ENCODE assay signal across 5 fruit fly cellular contexts in the genomic region with DNA sequence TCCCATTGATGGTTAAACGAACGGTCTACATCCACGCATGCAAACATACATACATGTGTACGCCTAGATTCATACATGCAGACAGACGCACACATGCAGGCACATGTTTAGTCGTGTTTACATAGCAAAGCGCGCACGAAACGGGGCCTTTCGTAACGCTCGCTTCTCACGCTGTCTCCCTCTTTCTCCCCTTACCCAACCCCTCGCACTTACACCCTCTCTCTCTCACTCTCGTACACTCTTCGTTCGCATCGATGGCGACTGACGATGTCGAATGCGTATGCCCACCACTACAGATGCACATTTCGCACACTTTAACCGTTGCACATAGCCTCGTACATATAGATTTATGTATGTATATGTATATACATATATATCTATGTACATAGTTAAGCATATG.
A peak's percentile ranks its signal among the peaks of the same experiment; 100 is the strongest.
TF ChIP-seq lines count a peak whose summit lies in the region.

No protein-coding gene starts in this region.

- TF ChIP-seq CTCF in whole organism, embryonic (GFP tag; optimal IDR thresholded peaks at IDR 0.05; lab: Kevin White, UChicago), result no peak

TF ChIP-seq in whole organism, adult, 20 proteins besides CTCF, POLR2A, EP300 and RAD21:
- peak; percentile 79 for TF ChIP-seq pad (GFP tag; optimal IDR thresholded peaks at IDR 0.05; lab: Kevin White, UChicago)
- TF ChIP-seq tj (GFP tag; optimal IDR thresholded peaks at IDR 0.05; lab: Kevin White, UChicago), result peak; percentile 41
- TF ChIP-seq cic (GFP tag; optimal IDR thresholded peaks at IDR 0.05; lab: Kevin White, UChicago), result peak; percentile 27
- no peak for TF ChIP-seq CG7101 (tag; optimal IDR thresholded peaks at IDR 0.05; lab: Kevin White, UChicago)
- TF ChIP-seq CG14711 (tag; optimal IDR thresholded peaks at IDR 0.05; lab: Kevin White, UChicago), result no peak
- peak; percentile 48 for TF ChIP-seq ovo (GFP tag; optimal IDR thresholded peaks at IDR 0.05; lab: Kevin White, UChicago)
- peak; percentile 53 for TF ChIP-seq Mnt (GFP tag; optimal IDR thresholded peaks at IDR 0.05; lab: Kevin White, UChicago)
- TF ChIP-seq CG5204 (GFP tag; optimal IDR thresholded peaks at IDR 0.05; lab: Kevin White, UChicago), result no peak

TF ChIP-seq in whole organism, embryonic, 481 proteins besides CTCF, POLR2A, EP300 and RAD21 (continues in another document):
- no peak for TF ChIP-seq ewg (GFP tag; optimal IDR thresholded peaks at IDR 0.05; lab: Kevin White, UChicago)
- TF ChIP-seq Vsx1 (GFP tag; optimal IDR thresholded peaks at IDR 0.05; lab: Kevin White, UChicago), result no peak
- peak; percentile 88 for TF ChIP-seq cg (GFP tag; optimal IDR thresholded peaks at IDR 0.05; lab: Kevin White, UChicago)
- TF ChIP-seq BtbVII (GFP tag; optimal IDR thresholded peaks at IDR 0.05; lab: Kevin White, UChicago), result no peak
- no peak for TF ChIP-seq wek (GFP tag; optimal IDR thresholded peaks at IDR 0.05; lab: Kevin White, UChicago)
- TF ChIP-seq Abd-B (GFP tag; optimal IDR thresholded peaks at IDR 0.05; lab: Kevin White, UChicago), result no peak
- no peak for TF ChIP-seq Kr (GFP tag; optimal IDR thresholded peaks at IDR 0.05; lab: Kevin White, UChicago)
- TF ChIP-seq Adf1 (GFP tag; IDR thresholded peaks at IDR 0.05; lab: Robert Waterston, UW), result peak; percentile 73
- TF ChIP-seq CG1602 (GFP tag; optimal IDR thresholded peaks at IDR 0.05; lab: Kevin White, UChicago), result no peak
- peak; percentile 100 for TF ChIP-seq CG1233 (GFP tag; optimal IDR thresholded peaks at IDR 0.05; lab: Kevin White, UChicago)
- TF ChIP-seq bigmax (GFP tag; optimal IDR thresholded peaks at IDR 0.05; lab: Kevin White, UChicago), result no peak
- TF ChIP-seq CG16863 (GFP tag; optimal IDR thresholded peaks at IDR 0.05; lab: Kevin White, UChicago), result no peak
- TF ChIP-seq Antp (GFP tag; optimal IDR thresholded peaks at IDR 0.05; lab: Kevin White, UChicago), result no peak
- TF ChIP-seq CG8478 (optimal IDR thresholded peaks at IDR 0.05; lab: Kevin White, UChicago), result peak; percentile 89
- peak; percentile 86 for TF ChIP-seq kni (GFP tag; optimal IDR thresholded peaks at IDR 0.05; lab: Kevin White, UChicago)
- peak; percentile 64 for TF ChIP-seq CG12769 (tag; optimal IDR thresholded peaks at IDR 0.05; lab: Kevin White, UChicago)
- peak; percentile 20 for TF ChIP-seq CG34376 (GFP tag; optimal IDR thresholded peaks at IDR 0.05; lab: Kevin White, UChicago)
- TF ChIP-seq bsh (GFP tag; optimal IDR thresholded peaks at IDR 0.05; lab: Kevin White, UChicago), result no peak
- no peak for TF ChIP-seq ftz-f1 (GFP tag; optimal IDR thresholded peaks at IDR 0.05; lab: Kevin White, UChicago)
- no peak for TF ChIP-seq CG13624 (GFP tag; optimal IDR thresholded peaks at IDR 0.05; lab: Kevin White, UChicago)

TF ChIP-seq in whole organism, prepupa, 60 proteins besides CTCF, POLR2A, EP300 and RAD21:
- TF ChIP-seq CG6808 (GFP tag; optimal IDR thresholded peaks at IDR 0.05; lab: Kevin White, UChicago), result peak; percentile 16
- peak; percentile 24 for TF ChIP-seq svp (GFP tag; lab: Kevin White, UChicago)
- peak; percentile 19 for TF ChIP-seq Eip78C (GFP tag; lab: Kevin White, UChicago)
- TF ChIP-seq fkh (GFP tag; optimal IDR thresholded peaks at IDR 0.05; lab: Kevin White, UChicago), result peak; percentile 87
- TF ChIP-seq CG9139 (GFP tag; optimal IDR thresholded peaks at IDR 0.05; lab: Kevin White, UChicago), result no peak
- TF ChIP-seq Hr4 (GFP tag; optimal IDR thresholded peaks at IDR 0.05; lab: Kevin White, UChicago), result no peak
- TF ChIP-seq CG8119 (GFP tag; IDR thresholded peaks at IDR 0.05; lab: Robert Waterston, UW), result no peak
- TF ChIP-seq Sox14 (GFP tag; optimal IDR thresholded peaks at IDR 0.05; lab: Kevin White, UChicago), result no peak
- peak; percentile 9 for TF ChIP-seq dsx (GFP tag; optimal IDR thresholded peaks at IDR 0.05; lab: Kevin White, UChicago; ENCODE audit: poor library complexity, severe bottlenecking)
- TF ChIP-seq eg (GFP tag; IDR thresholded peaks at IDR 0.05; lab: Robert Waterston, UW), result peak; percentile 54; the same call in 2 of the 3 replicates
- peak; percentile 48 for TF ChIP-seq CG1621 (tag; optimal IDR thresholded peaks at IDR 0.05; lab: Kevin White, UChicago)
- TF ChIP-seq Eip93F (GFP tag; optimal IDR thresholded peaks at IDR 0.05; lab: Kevin White, UChicago), result no peak
- TF ChIP-seq CG8319 (GFP tag; optimal IDR thresholded peaks at IDR 0.05; lab: Kevin White, UChicago), result no peak
- peak; percentile 65; the same call in 1 of the 3 replicates for TF ChIP-seq CG6163 (GFP tag; IDR thresholded peaks at IDR 0.05; lab: Robert Waterston, UW)
- TF ChIP-seq ss (GFP tag; optimal IDR thresholded peaks at IDR 0.05; lab: Kevin White, UChicago), result peak; percentile 62 to 71
- TF ChIP-seq CG6276 (GFP tag; optimal IDR thresholded peaks at IDR 0.05; lab: Kevin White, UChicago), result peak; percentile 0
- TF ChIP-seq CG15336 (GFP tag; IDR thresholded peaks at IDR 0.05; lab: Robert Waterston, UW), result no peak

TF ChIP-seq in whole organism, pupa, 21 proteins besides CTCF, POLR2A, EP300 and RAD21:
- peak; percentile 82 for TF ChIP-seq CG13204 (GFP tag; optimal IDR thresholded peaks at IDR 0.05; lab: Kevin White, UChicago)
- no peak for TF ChIP-seq D1 (tag; optimal IDR thresholded peaks at IDR 0.05; lab: Kevin White, UChicago)
- peak; percentile 8; the same call in 1 of the 3 replicates for TF ChIP-seq fd96Ca (GFP tag; IDR thresholded peaks at IDR 0.05; lab: Robert Waterston, UW)
- TF ChIP-seq CG14655 (GFP tag; optimal IDR thresholded peaks at IDR 0.05; lab: Kevin White, UChicago), result no peak
- no peak; the same call in 1 of the 2 replicates for TF ChIP-seq Ets98B (GFP tag; IDR thresholded peaks at IDR 0.05; lab: Robert Waterston, UW)
- TF ChIP-seq Pif1B (GFP tag; optimal IDR thresholded peaks at IDR 0.05; lab: Kevin White, UChicago), result no peak
- no peak for TF ChIP-seq CG34367 (tag; optimal IDR thresholded peaks at IDR 0.05; lab: Kevin White, UChicago)
- peak; percentile 48; the same call in 2 of the 3 replicates for TF ChIP-seq CG4496 (GFP tag; IDR thresholded peaks at IDR 0.05; lab: Robert Waterston, UW)

TF ChIP-seq in whole organism, wandering third instar larva, 38 proteins besides CTCF, POLR2A, EP300 and RAD21:
- TF ChIP-seq Rel (GFP tag; optimal IDR thresholded peaks at IDR 0.05; lab: Kevin White, UChicago), result no peak
- peak; percentile 55 for TF ChIP-seq Rel (tag; optimal IDR thresholded peaks at IDR 0.05; lab: Kevin White, UChicago)
- TF ChIP-seq dmrt93B (GFP tag; optimal IDR thresholded peaks at IDR 0.05; lab: Kevin White, UChicago), result no peak
- peak; percentile 66 for TF ChIP-seq psq (GFP tag; optimal IDR thresholded peaks at IDR 0.05; lab: Kevin White, UChicago)
- TF ChIP-seq sv (GFP tag; optimal IDR thresholded peaks at IDR 0.05; lab: Kevin White, UChicago), result no peak
- TF ChIP-seq foxo (GFP tag; optimal IDR thresholded peaks at IDR 0.05; lab: Kevin White, UChicago), result no peak
- TF ChIP-seq Vsx2 (GFP tag; optimal IDR thresholded peaks at IDR 0.05; lab: Kevin White, UChicago; ENCODE audit: partially characterized antibody), result peak; percentile 69
- TF ChIP-seq dsf (GFP tag; optimal IDR thresholded peaks at IDR 0.05; lab: Kevin White, UChicago; ENCODE audit: borderline replicate concordance), result no peak
- TF ChIP-seq GATAd (GFP tag; optimal IDR thresholded peaks at IDR 0.05; lab: Kevin White, UChicago), result no peak
